Fruit fly (Drosophila melanogaster) whole organism, embryonic: Measurements from ENCODE around the gene nudC.

Experiments used
- Atf3 ChIP-seq: fragments of 200-800 bp; sonication (Bioruptor generic); optimal IDR thresholded peaks from 3 replicates; lab custom pipeline; 2016; ENCODE audit warnings: missing biosample characterization, missing genetic modification characterization
- B-H1 ChIP-seq: fragments of 200-800 bp; sonication (Bioruptor generic); IDR thresholded peaks from 3 replicates; pipeline ENCODE4 v1.3.6; 2022; ENCODE audit warnings: missing biosample characterization, missing genetic modification characterization
- BtbVII ChIP-seq: fragments of 200-800 bp; sonication (Bioruptor generic); optimal IDR thresholded peaks from 3 replicates; lab custom pipeline; 2017; ENCODE audit warnings: missing biosample characterization, mild to moderate bottlenecking, missing genetic modification characterization
- CG10979 ChIP-seq: fragments of 200-800 bp; sonication (Bioruptor generic); optimal IDR thresholded peaks from 2 replicates; lab custom pipeline; 2018; ENCODE audit warnings: missing biosample characterization, mild to moderate bottlenecking, missing genetic modification characterization, moderate library complexity
- CG14050 ChIP-seq: fragments of 200-800 bp; sonication (Bioruptor generic); IDR thresholded peaks from 3 replicates; pipeline ENCODE4 v1.3.6; 2022; ENCODE audit warnings: missing biosample characterization, missing genetic modification characterization
- CG14667 ChIP-seq: fragments of 200-800 bp; sonication (Bioruptor generic); IDR thresholded peaks from 2 replicates; pipeline ENCODE4 v1.3.6; 2022; ENCODE audit warnings: missing biosample characterization, missing genetic modification characterization
- CG15269 ChIP-seq: fragments of 200-800 bp; sonication (Bioruptor generic); optimal IDR thresholded peaks from 2 replicates; lab custom pipeline; 2018; ENCODE audit warnings: missing biosample characterization, mild to moderate bottlenecking, missing genetic modification characterization, moderate library complexity
- CG17612 ChIP-seq: fragments of 200-800 bp; sonication (Bioruptor generic); IDR thresholded peaks from 2 replicates; pipeline ENCODE4 v1.3.6; 2022; ENCODE audit warnings: missing biosample characterization, missing genetic modification characterization
- CG30020 ChIP-seq: fragments of 200-800 bp; optimal IDR thresholded peaks from 2 replicates; lab custom pipeline; 2019; ENCODE audit warnings: missing biosample characterization, mild to moderate bottlenecking, missing genetic modification characterization, moderate library complexity
- CG31365 ChIP-seq: fragments of 200-800 bp; sonication (Bioruptor generic); optimal IDR thresholded peaks from 2 replicates; lab custom pipeline; 2018; ENCODE audit warnings: missing biosample characterization, mild to moderate bottlenecking, missing genetic modification characterization
- CG32767 ChIP-seq: fragments of 200-800 bp; sonication (Bioruptor generic); IDR thresholded peaks from 2 replicates; pipeline ENCODE4 v1.3.6; 2022; ENCODE audit warnings: missing biosample characterization, missing genetic modification characterization
- CG34224 ChIP-seq: fragments of 200-800 bp; sonication (Bioruptor generic); IDR thresholded peaks from 3 replicates; pipeline ENCODE4 v1.3.6; 2022; ENCODE audit warnings: missing biosample characterization, missing genetic modification characterization; ENCODE audit not compliant: partially characterized antibody
- CG3847 ChIP-seq: fragments of 200-800 bp; sonication (Bioruptor generic); IDR thresholded peaks from 2 replicates; pipeline ENCODE4 v1.3.6; 2022; ENCODE audit warnings: missing biosample characterization, missing genetic modification characterization
- CG4282 ChIP-seq: fragments of 200-800 bp; sonication (Bioruptor generic); optimal IDR thresholded peaks from 2 replicates; lab custom pipeline; 2016; ENCODE audit warnings: missing biosample characterization, missing genetic modification characterization
- CG8388 ChIP-seq: fragments of 200-800 bp; sonication (Bioruptor generic); optimal IDR thresholded peaks from 2 replicates; lab custom pipeline; 2019; ENCODE audit warnings: missing biosample characterization, mild to moderate bottlenecking, missing genetic modification characterization, moderate library complexity
- CG9609 ChIP-seq: fragments of 200-800 bp; sonication (Bioruptor generic); optimal IDR thresholded peaks from 3 replicates; lab custom pipeline; 2016; ENCODE audit warnings: missing biosample characterization, missing genetic modification characterization
- CG9727 ChIP-seq: fragments of 200-800 bp; sonication (Bioruptor generic); optimal IDR thresholded peaks from 3 replicates; lab custom pipeline; 2017; ENCODE audit warnings: missing biosample characterization, mild to moderate bottlenecking, missing genetic modification characterization
- CG9817 ChIP-seq: fragments of 200-800 bp; sonication (Bioruptor generic); optimal IDR thresholded peaks from 2 replicates; lab custom pipeline; 2018; ENCODE audit warnings: missing biosample characterization, mild to moderate bottlenecking, missing genetic modification characterization, moderate library complexity
- D19B ChIP-seq: fragments of 200-800 bp; sonication (Bioruptor generic); optimal IDR thresholded peaks from 2 replicates; lab custom pipeline; 2017; ENCODE audit warnings: missing biosample characterization, mild to moderate bottlenecking, missing genetic modification characterization
- Dp ChIP-seq: fragments of 200-800 bp; sonication (Bioruptor generic); optimal IDR thresholded peaks from 2 replicates; lab custom pipeline; 2018; ENCODE audit warnings: missing biosample characterization, mild to moderate bottlenecking, missing genetic modification characterization, moderate library complexity
- HHEX ChIP-seq: fragments of 200-800 bp; sonication (Bioruptor generic); optimal IDR thresholded peaks from 3 replicates; lab custom pipeline; 2017; ENCODE audit warnings: missing biosample characterization, mild to moderate bottlenecking, missing genetic modification characterization, missing genetic modification reagents
- HLH4C ChIP-seq: fragments of 200-800 bp; sonication (Bioruptor generic); IDR thresholded peaks from 3 replicates; pipeline ENCODE4 v1.3.6; 2022; ENCODE audit warnings: missing biosample characterization, missing genetic modification characterization; ENCODE audit not compliant: partially characterized antibody
- Hand ChIP-seq: fragments of 200-800 bp; sonication (Bioruptor generic); optimal IDR thresholded peaks from 2 replicates; lab custom pipeline; 2017; ENCODE audit warnings: mild to moderate bottlenecking, missing biosample characterization, missing genetic modification reagents, missing genetic modification characterization
- Kr ChIP-seq: fragments of 200-800 bp; sonication (Bioruptor generic); optimal IDR thresholded peaks from 2 replicates; lab custom pipeline; 2017; ENCODE audit warnings: missing biosample characterization, mild to moderate bottlenecking, missing genetic modification characterization
- Oaz ChIP-seq: fragments of 200-800 bp; sonication (Bioruptor generic); IDR thresholded peaks from 2 replicates; pipeline ENCODE4 v1.3.6; 2022; ENCODE audit warnings: missing biosample characterization, missing genetic modification characterization
- Spps ChIP-seq: fragments of 200-800 bp; sonication (Bioruptor generic); optimal IDR thresholded peaks from 2 replicates; lab custom pipeline; 2018; ENCODE audit warnings: missing biosample characterization, mild to moderate bottlenecking, missing genetic modification characterization
- Stat92E ChIP-seq, 3 experiments: fragments of >200 bp in 2 of 3; fragments of 200-800 bp in 1 of 3; sonication (Bioruptor generic) in 1 of 3; optimal IDR thresholded peaks; 2 replicates each; lab custom pipeline; 2017 to 2019; ENCODE audit warnings: missing biosample characterization in 3 of 3, missing genetic modification characterization in 3 of 3, mild to moderate bottlenecking in 1 of 3, moderate library complexity in 1 of 3
- amos ChIP-seq: fragments of 200-800 bp; sonication (Bioruptor generic); IDR thresholded peaks from 2 replicates; pipeline ENCODE4 v1.3.6; 2022; ENCODE audit warnings: missing biosample characterization, missing genetic modification characterization; ENCODE audit not compliant: partially characterized antibody
- aop ChIP-seq: fragments of 200-800 bp; sonication (Bioruptor generic); IDR thresholded peaks from 2 replicates; pipeline ENCODE4 v1.3.6; 2022; ENCODE audit warnings: missing biosample characterization, missing genetic modification characterization
- bigmax ChIP-seq: fragments of 200-800 bp; sonication (Bioruptor generic); optimal IDR thresholded peaks from 2 replicates; lab custom pipeline; 2018; ENCODE audit warnings: missing biosample characterization, mild to moderate bottlenecking, missing genetic modification characterization
- bowl ChIP-seq: fragments of 200-800 bp; sonication (Bioruptor generic); IDR thresholded peaks from 2 replicates; pipeline ENCODE4 v1.3.6; 2022; ENCODE audit warnings: missing biosample characterization, missing genetic modification characterization
- dmrt99B ChIP-seq: fragments of 200-800 bp; sonication (Bioruptor generic); optimal IDR thresholded peaks from 2 replicates; lab custom pipeline; 2018; ENCODE audit warnings: missing biosample characterization, mild to moderate bottlenecking, missing genetic modification characterization, moderate library complexity
- dpn ChIP-seq, 2 experiments: fragments of 200-800 bp; sonication (Bioruptor generic); optimal IDR thresholded peaks; 3 replicates each; lab custom pipeline; 2016; ENCODE audit warnings: missing biosample characterization in 2 of 2, missing genetic modification characterization in 2 of 2
- fru ChIP-seq: fragments of >200 bp; optimal IDR thresholded peaks from 2 replicates; lab custom pipeline; 2017
- gce ChIP-seq: fragments of 200-800 bp; sonication (Bioruptor generic); IDR thresholded peaks from 3 replicates; pipeline ENCODE4 v1.3.6; 2022; ENCODE audit warnings: missing biosample characterization, missing genetic modification characterization
- gfzf ChIP-seq: fragments of 200-800 bp; sonication (Bioruptor generic); optimal IDR thresholded peaks from 2 replicates; lab custom pipeline; 2016; ENCODE audit warnings: missing biosample characterization, mild to moderate bottlenecking, missing genetic modification characterization, moderate library complexity
- gro ChIP-seq: fragments of 200-800 bp; sonication (Bioruptor generic); optimal IDR thresholded peaks from 2 replicates; lab custom pipeline; 2016; ENCODE audit warnings: missing biosample characterization, missing genetic modification characterization
- kah ChIP-seq: fragments of 200-800 bp; sonication (Bioruptor generic); optimal IDR thresholded peaks from 2 replicates; lab custom pipeline; 2018; ENCODE audit warnings: missing biosample characterization, mild to moderate bottlenecking, missing genetic modification characterization
- klu ChIP-seq: fragments of 200-800 bp; sonication (Bioruptor generic); IDR thresholded peaks from 2 replicates; pipeline ENCODE4 v1.3.6; 2022; ENCODE audit warnings: missing biosample characterization, missing genetic modification characterization
- mam ChIP-seq: fragments of 200-800 bp; sonication (Bioruptor generic); optimal IDR thresholded peaks from 3 replicates; lab custom pipeline; 2016; ENCODE audit warnings: missing biosample characterization, missing genetic modification characterization
- nau ChIP-seq: fragments of 200-800 bp; sonication (Bioruptor generic); optimal IDR thresholded peaks from 3 replicates; lab custom pipeline; 2017; ENCODE audit warnings: missing biosample characterization, mild to moderate bottlenecking, missing genetic modification characterization, missing genetic modification reagents
- org-1 ChIP-seq: fragments of 200-800 bp; sonication (Bioruptor generic); optimal IDR thresholded peaks from 2 replicates; lab custom pipeline; 2017; ENCODE audit warnings: missing biosample characterization, missing genetic modification characterization
- pnt ChIP-seq: fragments of 200-800 bp; sonication (Bioruptor generic); optimal IDR thresholded peaks from 3 replicates; lab custom pipeline; 2016; ENCODE audit warnings: missing biosample characterization, missing genetic modification characterization
- pros ChIP-seq: fragments of 200-800 bp; sonication (Bioruptor generic); optimal IDR thresholded peaks from 3 replicates; lab custom pipeline; 2019; ENCODE audit warnings: missing biosample characterization, mild to moderate bottlenecking, missing genetic modification characterization, moderate library complexity
- run ChIP-seq: fragments of 200-800 bp; sonication (Bioruptor generic); optimal IDR thresholded peaks from 3 replicates; lab custom pipeline; 2018; ENCODE audit warnings: missing biosample characterization, mild to moderate bottlenecking, missing genetic modification characterization
- salm ChIP-seq: fragments of 200-800 bp; sonication (Bioruptor generic); optimal IDR thresholded peaks from 2 replicates; lab custom pipeline; 2018; ENCODE audit warnings: missing biosample characterization, mild to moderate bottlenecking, missing genetic modification characterization
- shn ChIP-seq: fragments of 200-800 bp; sonication (Bioruptor generic); optimal IDR thresholded peaks from 3 replicates; lab custom pipeline; 2016; ENCODE audit warnings: missing biosample characterization, missing genetic modification characterization
- sna ChIP-seq: fragments of 200-800 bp; sonication (Bioruptor generic); IDR thresholded peaks from 2 replicates; pipeline ENCODE4 v1.3.6; 2022; ENCODE audit warnings: missing biosample characterization, missing genetic modification characterization; ENCODE audit not compliant: partially characterized antibody
- tio ChIP-seq: fragments of 200-800 bp; sonication (Bioruptor generic); optimal IDR thresholded peaks from 2 replicates; lab custom pipeline; 2017; ENCODE audit warnings: missing biosample characterization, missing genetic modification characterization, inconsistent platforms
- toy ChIP-seq: fragments of 200-800 bp; sonication (Bioruptor generic); IDR thresholded peaks from 2 replicates; pipeline ENCODE4 v1.3.6; 2022; ENCODE audit warnings: missing biosample characterization, missing genetic modification characterization
- unpg ChIP-seq: fragments of 200-800 bp; sonication (Bioruptor generic); optimal IDR thresholded peaks from 3 replicates; lab custom pipeline; 2018; ENCODE audit warnings: missing biosample characterization, mild to moderate bottlenecking, missing genetic modification characterization, moderate library complexity

nudC gene

DNA sequence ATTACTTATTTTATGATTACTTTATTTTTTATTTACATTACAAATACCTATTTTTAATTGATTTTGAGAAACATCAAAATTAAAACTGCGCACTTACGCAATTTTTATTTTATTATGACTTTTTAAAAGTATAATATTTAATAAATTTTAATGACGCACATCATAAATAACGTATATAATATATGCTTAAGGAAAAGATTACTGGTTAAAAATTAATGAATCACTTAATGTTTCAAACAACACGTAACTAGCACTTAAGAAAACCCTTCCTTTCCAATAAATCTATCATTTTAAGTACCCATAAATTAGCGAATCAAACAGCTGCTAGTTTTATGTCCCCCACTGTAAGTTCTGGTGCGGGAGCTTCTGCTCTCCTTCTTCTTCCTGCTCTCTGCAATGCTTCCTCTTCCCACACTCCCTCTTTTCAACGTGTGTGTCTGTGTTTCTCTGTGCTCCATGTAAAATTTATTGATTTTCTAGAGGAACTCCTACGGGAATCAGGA, 2.1 kb downstream of the nudC start (continued):
- TF ChIP-seq sna (GFP tag; lab: Robert Waterston, UW) (no peak), Stat92E (GFP tag; optimal IDR thresholded peaks at IDR 0.05; lab: Kevin White, UChicago) (no peak), fru (lab: Kevin White, UChicago) (no peak), CG4282 (no peak), CG9609 (GFP tag; lab: Kevin White, UChicago) (no peak), gce (GFP tag; lab: Robert Waterston, UW) (no peak), Hand (peak; percentile 42), CG15269 (peak; percentile 75), aop (GFP tag; lab: Robert Waterston, UW) (no peak), Oaz (GFP tag; lab: Robert Waterston, UW) (no peak), kah (GFP tag; lab: Kevin White, UChicago) (peak; percentile 7), CG10979 (tag; lab: Kevin White, UChicago) (peak; percentile 84), klu (no peak), amos (GFP tag; lab: Robert Waterston, UW) (no peak), BtbVII (GFP tag; lab: Kevin White, UChicago) (peak; percentile 85), CG30020 (peak; percentile 39), run (tag; lab: Kevin White, UChicago) (peak; percentile 22), mam (GFP tag; lab: Kevin White, UChicago) (peak; percentile 34), unpg (GFP tag; lab: Kevin White, UChicago) (peak; percentile 56), CG8388 (GFP tag; lab: Kevin White, UChicago) (peak; percentile 58), Spps (no peak), CG34224 (GFP tag; lab: Robert Waterston, UW) (no peak), CG14050 (GFP tag; lab: Robert Waterston, UW) (no peak), dmrt99B (tag; lab: Kevin White, UChicago) (peak; percentile 77), CG3847 (GFP tag; lab: Robert Waterston, UW) (no peak), CG14667 (GFP tag; lab: Robert Waterston, UW) (no peak), shn (GFP tag; lab: Kevin White, UChicago) (no peak), Kr (GFP tag; lab: Kevin White, UChicago) (no peak), CG17612 (no peak), Atf3 (GFP tag; lab: Kevin White, UChicago) (no peak), gfzf (GFP tag; lab: Kevin White, UChicago) (no peak), dpn (GFP tag; optimal IDR thresholded peaks at IDR 0.05; lab: Kevin White, UChicago) (peak in 1 of 2 experiments; percentile 53), bigmax (GFP tag; lab: Kevin White, UChicago) (no peak), B-H1 (GFP tag; lab: Robert Waterston, UW) (peak; percentile 33; the same call in 2 of the 3 replicates), tio (GFP tag; lab: Kevin White, UChicago) (peak; percentile 61), HHEX (peak; percentile 67), CG9817 (tag; lab: Kevin White, UChicago) (peak; percentile 57), bowl (GFP tag; lab: Robert Waterston, UW) (no peak), pnt (no peak), nau (no peak), toy (GFP tag; lab: Robert Waterston, UW) (0 out of 2 replicates have a peak, but pooled peaks have one; percentile 20), gro (GFP tag; lab: Kevin White, UChicago) (no peak), Dp (GFP tag; lab: Kevin White, UChicago) (no peak), org-1 (GFP tag; lab: Kevin White, UChicago) (peak; percentile 79), D19B (GFP tag; lab: Kevin White, UChicago) (peak; percentile 23), pros (GFP tag; lab: Kevin White, UChicago) (no peak), CG31365 (tag; lab: Kevin White, UChicago) (no peak), CG9727 (GFP tag; lab: Kevin White, UChicago) (peak; percentile 70), CG32767 (GFP tag; lab: Robert Waterston, UW) (no peak), HLH4C (GFP tag; lab: Robert Waterston, UW) (no peak), salm (peak; percentile 26)
